Worm (Caenorhabditis elegans) whole organism, L2 larva: Measurements from ENCODE around the gene F55C10.4.

ENCODE experiments used
- F13H6.1 ChIP-seq: sonication (generic microtip); optimal IDR thresholded peaks from 2 replicates; lab custom pipeline; 2016; ENCODE audit warnings: missing genetic modification characterization, missing compliant biosample characterization
- Y55F3AM.14 ChIP-seq: fragments of 200-800 bp; sonication (Bioruptor generic); optimal IDR thresholded peaks from 2 replicates; lab custom pipeline; 2018; ENCODE audit warnings: mild to moderate bottlenecking, missing genetic modification characterization, missing compliant biosample characterization
- ZK546.5 ChIP-seq: sonication (generic microtip); optimal IDR thresholded peaks from 2 replicates; lab custom pipeline; 2017; ENCODE audit warnings: missing biosample characterization, missing genetic modification characterization
- aly-2 ChIP-seq: fragments of 150-350 bp; optimal IDR thresholded peaks from 2 replicates; lab custom pipeline; 2014; ENCODE audit warnings: missing biosample characterization, missing genetic modification characterization
- ama-1 ChIP-seq: fragments of 150-350 bp; optimal IDR thresholded peaks from 2 replicates; lab custom pipeline; 2018; ENCODE audit warnings: inconsistent platforms
- ceh-82 ChIP-seq: fragments of 150-350 bp; optimal IDR thresholded peaks from 2 replicates; lab custom pipeline; 2014; ENCODE audit warnings: missing biosample characterization, missing genetic modification characterization
- mdl-1 ChIP-seq, 2 experiments: fragments of 150-350 bp in 1 of 2; sonication (generic microtip) in 1 of 2; optimal IDR thresholded peaks; 2 replicates each; lab custom pipeline; 2017; ENCODE audit warnings: missing biosample characterization in 2 of 2, missing genetic modification characterization in 2 of 2
- nhr-11 ChIP-seq: fragments of 150-350 bp; optimal IDR thresholded peaks from 2 replicates; lab custom pipeline; 2014; ENCODE audit warnings: missing biosample characterization, missing genetic modification characterization
- nhr-25 ChIP-seq: fragments of 150-350 bp; sonication (generic microtip); optimal IDR thresholded peaks from 3 replicates; lab custom pipeline; 2014; ENCODE audit warnings: missing biosample characterization, missing genetic modification characterization
- snpc-4 ChIP-seq: fragments of 150-350 bp; optimal IDR thresholded peaks from 2 replicates; lab custom pipeline; 2014; ENCODE audit warnings: missing biosample characterization, missing genetic modification characterization
- unc-39 ChIP-seq: fragments of 150-350 bp; optimal IDR thresholded peaks from 2 replicates; lab custom pipeline; 2014; ENCODE audit warnings: missing biosample characterization, missing genetic modification characterization
- unc-62 ChIP-seq: fragments of 150-350 bp; optimal IDR thresholded peaks from 2 replicates; lab custom pipeline; 2014; ENCODE audit warnings: missing biosample characterization, missing genetic modification reagents, missing genetic modification characterization
- zag-1 ChIP-seq: fragments of 150-350 bp; optimal IDR thresholded peaks from 2 replicates; lab custom pipeline; 2014; ENCODE audit warnings: missing biosample characterization, missing genetic modification characterization

DNA sequence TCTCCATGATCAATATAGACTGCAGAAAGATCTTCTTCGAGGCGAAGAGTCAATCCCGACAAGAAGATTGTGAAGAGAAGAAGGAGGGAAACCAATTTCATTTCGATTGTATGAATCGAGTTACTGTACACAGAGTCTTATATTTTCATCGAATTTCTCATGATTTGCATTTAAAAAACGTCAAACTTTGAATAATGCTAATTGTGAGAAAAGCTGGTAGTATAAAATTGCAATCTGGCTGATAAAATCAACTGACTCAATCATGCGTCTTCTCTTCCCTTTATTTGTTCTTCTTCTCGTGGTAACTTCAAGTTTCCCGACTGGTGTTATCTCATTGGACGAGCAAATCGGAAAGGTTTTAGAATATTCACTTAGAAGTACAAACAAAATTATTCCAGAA, 3.9 kb downstream of the F55C10.4 start, which contains the start of the genes K03B8.11 and K03B8.14:
- TF ChIP-seq snpc-4 (tag; lab: Kevin White, UChicago): no peak
- no peak for TF ChIP-seq unc-39 (tag; lab: Kevin White, UChicago)
- no peak for TF ChIP-seq unc-62 (GFP tag; lab: Kevin White, UChicago)
- TF ChIP-seq aly-2 (tag; lab: Kevin White, UChicago): no peak
- no peak for TF ChIP-seq ZK546.5 (tag; lab: Kevin White, UChicago)
- TF ChIP-seq nhr-11 (tag; lab: Kevin White, UChicago): no peak
- no peak for TF ChIP-seq F13H6.1 (tag; lab: Kevin White, UChicago)
- TF ChIP-seq nhr-25 (tag; lab: Kevin White, UChicago): no peak
- TF ChIP-seq ceh-82 (tag; lab: Kevin White, UChicago): no peak
- TF ChIP-seq Y55F3AM.14: no peak
- no peak for TF ChIP-seq zag-1 (tag; lab: Kevin White, UChicago)
- TF ChIP-seq mdl-1 (tag; optimal IDR thresholded peaks at IDR 0.05; lab: Kevin White, UChicago): no peak
- TF ChIP-seq ama-1 (lab: Kevin White, UChicago): no peak
